Fruit fly (Drosophila melanogaster) whole organism, embryonic: ENCODE measurements around the gene Ir94d.

Source experiments
- CG10462 ChIP-seq: fragments of 200-800 bp; sonication (Bioruptor generic); optimal IDR thresholded peaks from 2 replicates; lab custom pipeline; 2016; ENCODE audit warnings: missing biosample characterization, missing genetic modification characterization
- CG11695 ChIP-seq: fragments of 200-800 bp; sonication (Bioruptor generic); IDR thresholded peaks from 3 replicates; pipeline ENCODE4 v1.3.6; 2022; ENCODE audit warnings: missing biosample characterization, missing genetic modification characterization
- CG12155 ChIP-seq: fragments of 200-800 bp; sonication (Bioruptor generic); optimal IDR thresholded peaks from 3 replicates; lab custom pipeline; 2016; ENCODE audit warnings: missing biosample characterization, missing genetic modification characterization
- CG12299 ChIP-seq: fragments of 200-800 bp; sonication (Bioruptor generic); optimal IDR thresholded peaks from 2 replicates; lab custom pipeline; 2018; ENCODE audit warnings: missing biosample characterization, mild to moderate bottlenecking, missing genetic modification characterization
- CG12391 ChIP-seq: fragments of 200-800 bp; sonication (Bioruptor generic); optimal IDR thresholded peaks from 3 replicates; lab custom pipeline; 2018; ENCODE audit warnings: missing biosample characterization, mild to moderate bottlenecking, missing genetic modification characterization, moderate library complexity
- CG16779 ChIP-seq: fragments of 200-800 bp; sonication (Bioruptor generic); IDR thresholded peaks from 2 replicates; pipeline ENCODE4 v1.3.6; 2022; ENCODE audit warnings: missing biosample characterization, missing genetic modification characterization
- CG17612 ChIP-seq: fragments of 200-800 bp; sonication (Bioruptor generic); IDR thresholded peaks from 2 replicates; pipeline ENCODE4 v1.3.6; 2022; ENCODE audit warnings: missing biosample characterization, missing genetic modification characterization
- CG17829 ChIP-seq: fragments of 200-800 bp; optimal IDR thresholded peaks from 2 replicates; lab custom pipeline; 2019; ENCODE audit warnings: missing biosample characterization, mild to moderate bottlenecking, missing genetic modification characterization, moderate library complexity
- CG2116 ChIP-seq: fragments of 200-800 bp; sonication (Bioruptor generic); optimal IDR thresholded peaks from 3 replicates; lab custom pipeline; 2018; ENCODE audit warnings: missing biosample characterization, mild to moderate bottlenecking, missing genetic modification characterization
- CG4404 ChIP-seq: fragments of 200-800 bp; sonication (Bioruptor generic); IDR thresholded peaks from 2 replicates; pipeline ENCODE4 v1.3.6; 2022; ENCODE audit warnings: missing biosample characterization, missing genetic modification characterization
- CG4424 ChIP-seq: fragments of 200-800 bp; sonication (Bioruptor generic); optimal IDR thresholded peaks from 3 replicates; lab custom pipeline; 2016; ENCODE audit warnings: missing biosample characterization, missing genetic modification characterization
- CG6272 ChIP-seq: fragments of 200-800 bp; sonication (Bioruptor generic); IDR thresholded peaks from 2 replicates; pipeline ENCODE4 v1.3.6; 2022; ENCODE audit warnings: missing biosample characterization, missing genetic modification characterization
- CG6854 ChIP-seq: fragments of 200-800 bp; sonication (Bioruptor generic); optimal IDR thresholded peaks from 3 replicates; lab custom pipeline; 2017; ENCODE audit warnings: missing biosample characterization, mild to moderate bottlenecking, missing genetic modification characterization
- CG8478 ChIP-seq: fragments of >200 bp; optimal IDR thresholded peaks from 2 replicates; lab custom pipeline; 2018
- CTCF ChIP-seq: fragments of 200-800 bp; sonication (Bioruptor generic); optimal IDR thresholded peaks from 2 replicates; lab custom pipeline; 2017; ENCODE audit warnings: missing biosample characterization, mild to moderate bottlenecking, missing genetic modification characterization, moderate library complexity
- Doc3 ChIP-seq: fragments of 200-800 bp; sonication (Bioruptor generic); IDR thresholded peaks from 3 replicates; pipeline ENCODE4 v1.3.6; 2022; ENCODE audit warnings: missing biosample characterization, missing genetic modification characterization; ENCODE audit not compliant: partially characterized antibody
- Dp ChIP-seq: fragments of 200-800 bp; sonication (Bioruptor generic); optimal IDR thresholded peaks from 2 replicates; lab custom pipeline; 2018; ENCODE audit warnings: missing biosample characterization, mild to moderate bottlenecking, missing genetic modification characterization, moderate library complexity
- E2f2 ChIP-seq: fragments of 200-800 bp; sonication (Bioruptor generic); IDR thresholded peaks from 2 replicates; pipeline ENCODE4 v1.3.6; 2022; ENCODE audit warnings: missing biosample characterization, missing genetic modification characterization
- Elba2 ChIP-seq: fragments of 200-800 bp; sonication (Bioruptor generic); optimal IDR thresholded peaks from 3 replicates; lab custom pipeline; 2016; ENCODE audit warnings: missing biosample characterization, missing genetic modification characterization
- Ets65A ChIP-seq: fragments of 200-800 bp; sonication (Bioruptor generic); peaks from one replicate; lab custom pipeline; 2016; ENCODE audit warnings: missing biosample characterization, missing genetic modification characterization
- HLH3B ChIP-seq: fragments of 200-800 bp; sonication (Bioruptor generic); IDR thresholded peaks from 2 replicates; pipeline ENCODE4 v1.3.6; 2022; ENCODE audit warnings: missing biosample characterization, missing genetic modification characterization
- Hr51 ChIP-seq, 2 experiments: fragments of 200-800 bp; sonication (Bioruptor generic); optimal IDR thresholded peaks; 2 replicates in 1 of 2; 3 replicates in 1 of 2; lab custom pipeline; 2016 to 2018; ENCODE audit warnings: missing biosample characterization in 2 of 2, missing genetic modification characterization in 2 of 2, mild to moderate bottlenecking in 1 of 2, moderate library complexity in 1 of 2
- Med ChIP-seq: fragments of 200-800 bp; sonication (Bioruptor generic); peaks from one replicate; lab custom pipeline; 2016; ENCODE audit warnings: missing biosample characterization, missing genetic modification characterization, mild to moderate bottlenecking, inconsistent platforms, moderate library complexity
- Mes4 ChIP-seq: fragments of 200-800 bp; sonication (Bioruptor generic); optimal IDR thresholded peaks from 2 replicates; lab custom pipeline; 2016; ENCODE audit warnings: missing biosample characterization, missing genetic modification characterization
- Myb ChIP-seq: fragments of 200-800 bp; sonication (Bioruptor generic); optimal IDR thresholded peaks from 2 replicates; lab custom pipeline; 2016; ENCODE audit warnings: missing biosample characterization, missing genetic modification characterization
- Sox102F ChIP-seq: fragments of 200-800 bp; sonication (Bioruptor generic); optimal IDR thresholded peaks from 2 replicates; lab custom pipeline; 2018; ENCODE audit warnings: missing biosample characterization, mild to moderate bottlenecking, missing genetic modification characterization, moderate library complexity
- Usf ChIP-seq: fragments of 200-800 bp; sonication (Bioruptor generic); optimal IDR thresholded peaks from 2 replicates; lab custom pipeline; 2017; ENCODE audit warnings: missing genotype, missing biosample characterization, missing genetic modification characterization
- ab ChIP-seq: fragments of 200-800 bp; sonication (Bioruptor generic); optimal IDR thresholded peaks from 2 replicates; lab custom pipeline; 2016; ENCODE audit warnings: missing biosample characterization, missing genetic modification characterization
- aop ChIP-seq: fragments of 200-800 bp; sonication (Bioruptor generic); IDR thresholded peaks from 2 replicates; pipeline ENCODE4 v1.3.6; 2022; ENCODE audit warnings: missing biosample characterization, missing genetic modification characterization
- bsh ChIP-seq, 2 experiments: fragments of 200-800 bp; sonication (Bioruptor generic); optimal IDR thresholded peaks; 2 replicates each; lab custom pipeline; 2017 to 2018; ENCODE audit warnings: mild to moderate bottlenecking in 2 of 2, missing biosample characterization in 2 of 2, missing genetic modification characterization in 2 of 2, moderate library complexity in 1 of 2
- cwo ChIP-seq: fragments of 200-800 bp; sonication (Bioruptor generic); optimal IDR thresholded peaks from 3 replicates; lab custom pipeline; 2017; ENCODE audit warnings: missing biosample characterization, missing genetic modification characterization, mild to moderate bottlenecking, moderate library complexity, missing genetic modification reagents
- disco-r ChIP-seq: fragments of 200-800 bp; sonication (Bioruptor generic); optimal IDR thresholded peaks from 2 replicates; lab custom pipeline; 2016; ENCODE audit warnings: missing biosample characterization, missing genetic modification characterization
- dmrt99B ChIP-seq: fragments of 200-800 bp; sonication (Bioruptor generic); optimal IDR thresholded peaks from 2 replicates; lab custom pipeline; 2018; ENCODE audit warnings: missing biosample characterization, mild to moderate bottlenecking, missing genetic modification characterization, moderate library complexity
- dysf ChIP-seq: fragments of 200-800 bp; sonication (Bioruptor generic); IDR thresholded peaks from 3 replicates; pipeline ENCODE4 v1.3.6; 2022; ENCODE audit warnings: missing biosample characterization, missing genetic modification characterization
- fd64A ChIP-seq: fragments of 200-800 bp; sonication (Bioruptor generic); optimal IDR thresholded peaks from 3 replicates; lab custom pipeline; 2018; ENCODE audit warnings: missing biosample characterization, mild to moderate bottlenecking, missing genetic modification characterization
- ftz-f1 ChIP-seq: fragments of 200-800 bp; sonication (Bioruptor generic); optimal IDR thresholded peaks from 2 replicates; lab custom pipeline; 2016; ENCODE audit warnings: missing biosample characterization, missing genetic modification characterization
- gt ChIP-seq: fragments of 200-800 bp; sonication (Bioruptor generic); IDR thresholded peaks from 2 replicates; pipeline ENCODE4 v1.3.6; 2022; ENCODE audit warnings: missing biosample characterization, missing genetic modification characterization
- ham ChIP-seq: fragments of 200-800 bp; sonication (Bioruptor generic); IDR thresholded peaks from 2 replicates; pipeline ENCODE4 v1.3.6; 2022; ENCODE audit warnings: missing biosample characterization, missing genetic modification characterization
- hbn ChIP-seq: fragments of 200-800 bp; sonication (Bioruptor generic); IDR thresholded peaks from 2 replicates; pipeline ENCODE4 v1.3.6; 2022; ENCODE audit warnings: missing biosample characterization, missing genetic modification characterization; ENCODE audit not compliant: partially characterized antibody
- jing ChIP-seq: fragments of 200-800 bp; sonication (Bioruptor generic); optimal IDR thresholded peaks from 2 replicates; lab custom pipeline; 2018; ENCODE audit warnings: missing biosample characterization, mild to moderate bottlenecking, missing genetic modification characterization
- kay ChIP-seq: fragments of 200-800 bp; sonication (Bioruptor generic); optimal IDR thresholded peaks from 2 replicates; lab custom pipeline; 2016; ENCODE audit warnings: missing biosample characterization, missing genetic modification characterization
- nau ChIP-seq: fragments of 200-800 bp; sonication (Bioruptor generic); optimal IDR thresholded peaks from 3 replicates; lab custom pipeline; 2017; ENCODE audit warnings: missing biosample characterization, mild to moderate bottlenecking, missing genetic modification characterization, missing genetic modification reagents
- nmo ChIP-seq: fragments of 200-800 bp; sonication (Bioruptor generic); optimal IDR thresholded peaks from 2 replicates; lab custom pipeline; 2018; ENCODE audit warnings: missing biosample characterization, mild to moderate bottlenecking, missing genetic modification characterization, moderate library complexity
- odd ChIP-seq: fragments of 200-800 bp; sonication (Bioruptor generic); optimal IDR thresholded peaks from 2 replicates; lab custom pipeline; 2017; ENCODE audit warnings: missing biosample characterization, mild to moderate bottlenecking, missing genetic modification characterization
- pan ChIP-seq, 4 experiments: fragments of >200 bp in 3 of 4; fragments of 200-800 bp in 1 of 4; sonication (Bioruptor generic) in 1 of 4; optimal IDR thresholded peaks in 3 of 4; IDR thresholded peaks in 1 of 4; 2 replicates each; pipeline versions ENCODE4 v1.3.6 to Lab custom; 2017 to 2022; ENCODE audit warnings: missing biosample characterization in 2 of 4, missing genetic modification characterization in 2 of 4, mixed read lengths in 1 of 4
- rib ChIP-seq: fragments of 200-800 bp; sonication (Bioruptor generic); IDR thresholded peaks from 2 replicates; pipeline ENCODE4 v1.3.6; 2022; ENCODE audit warnings: missing biosample characterization, missing genetic modification characterization
- ro ChIP-seq: fragments of 200-800 bp; sonication (Bioruptor generic); IDR thresholded peaks from 2 replicates; pipeline ENCODE4 v1.3.6; 2022; ENCODE audit warnings: missing biosample characterization, missing genetic modification characterization
- scrt ChIP-seq: fragments of 200-800 bp; sonication (Bioruptor generic); optimal IDR thresholded peaks from 2 replicates; lab custom pipeline; 2018; ENCODE audit warnings: missing biosample characterization, mild to moderate bottlenecking, missing genetic modification characterization, moderate library complexity
- shn ChIP-seq: fragments of 200-800 bp; sonication (Bioruptor generic); optimal IDR thresholded peaks from 3 replicates; lab custom pipeline; 2016; ENCODE audit warnings: missing biosample characterization, missing genetic modification characterization
- so ChIP-seq: fragments of 200-800 bp; sonication (Bioruptor generic); IDR thresholded peaks from 3 replicates; pipeline ENCODE4 v1.3.6; 2022; ENCODE audit warnings: missing biosample characterization, missing genetic modification characterization
- tgo ChIP-seq: fragments of 200-800 bp; sonication (Bioruptor generic); IDR thresholded peaks from 3 replicates; pipeline ENCODE4 v1.3.6; 2022; ENCODE audit warnings: missing biosample characterization, missing genetic modification characterization
- zfh1 ChIP-seq: fragments of 200-800 bp; sonication (Bioruptor generic); IDR thresholded peaks from 3 replicates; pipeline ENCODE4 v1.3.6; 2022; ENCODE audit warnings: missing biosample characterization, missing genetic modification characterization

The Ir94d gene

dm6 chr3R:23386907-23387306, 15.7 kb upstream of the Ir94d start (continued):
- TF ChIP-seq aop (no peak), HLH3B (GFP tag; lab: Robert Waterston, UW) (no peak), fd64A (GFP tag; lab: Kevin White, UChicago) (no peak), pan (optimal IDR thresholded peaks at IDR 0.05; lab: Kevin White, UChicago) (no peak), pan (GFP tag; optimal IDR thresholded peaks at IDR 0.05 in 1 of 2, IDR thresholded peaks at IDR 0.05 in 1 of 2) (peak in 1 of 2 experiments; percentile 13), CG6854 (GFP tag; lab: Kevin White, UChicago) (no peak), CG12391 (peak; percentile 54), Dp (GFP tag; lab: Kevin White, UChicago) (no peak), Mes4 (GFP tag; lab: Kevin White, UChicago) (peak; percentile 22), odd (GFP tag; lab: Kevin White, UChicago) (no peak), Sox102F (peak; percentile 80), CG17829 (peak; percentile 8), Ets65A (GFP tag; lab: Kevin White, UChicago) (peak; percentile 3), nau (no peak), zfh1 (peak; percentile 17; the same call in 1 of the 3 replicates), ftz-f1 (GFP tag; lab: Kevin White, UChicago) (no peak), CG16779 (GFP tag; lab: Robert Waterston, UW) (no peak), CG12299 (tag; lab: Kevin White, UChicago) (no peak), Myb (GFP tag; lab: Kevin White, UChicago) (no peak), dmrt99B (tag; lab: Kevin White, UChicago) (peak; percentile 76), cwo (GFP tag; lab: Kevin White, UChicago) (no peak), CTCF (GFP tag; lab: Kevin White, UChicago) (peak; percentile 68), ham (no peak), gt (GFP tag; lab: Robert Waterston, UW) (no peak), disco-r (no peak), CG4424 (GFP tag; lab: Kevin White, UChicago) (peak; percentile 32), CG10462 (GFP tag; lab: Kevin White, UChicago) (no peak), Med (GFP tag; lab: Kevin White, UChicago) (no peak), CG4404 (GFP tag; lab: Robert Waterston, UW) (no peak), nmo (peak; percentile 62), hbn (GFP tag; lab: Robert Waterston, UW) (no peak), so (GFP tag; lab: Robert Waterston, UW) (no peak), CG8478 (lab: Kevin White, UChicago) (no peak), CG2116 (GFP tag; lab: Kevin White, UChicago) (no peak), scrt (GFP tag; lab: Kevin White, UChicago) (no peak), ro (no peak), ab (GFP tag; lab: Kevin White, UChicago) (no peak), CG17612 (GFP tag; lab: Robert Waterston, UW) (no peak), tgo (GFP tag; lab: Robert Waterston, UW) (no peak; the same call in 2 of the 3 replicates), Usf (no peak), dysf (GFP tag; lab: Robert Waterston, UW) (no peak), Hr51 (GFP tag; optimal IDR thresholded peaks at IDR 0.05; lab: Kevin White, UChicago) (peak in 1 of 2 experiments; percentile 73), rib (no peak), kay (no peak), E2f2 (GFP tag; lab: Robert Waterston, UW) (peak; percentile 29; the same call in 1 of the 2 replicates), CG11695 (GFP tag; lab: Robert Waterston, UW) (no peak), Elba2 (GFP tag; lab: Kevin White, UChicago) (no peak), CG12155 (GFP tag; lab: Kevin White, UChicago) (no peak), CG6272 (GFP tag; lab: Robert Waterston, UW) (no peak), jing (GFP tag; lab: Kevin White, UChicago) (peak; percentile 25), bsh (GFP tag; optimal IDR thresholded peaks at IDR 0.05; lab: Kevin White, UChicago) (peak in 1 of 2 experiments; percentile 73), Doc3 (GFP tag; lab: Robert Waterston, UW) (no peak), shn (GFP tag; lab: Kevin White, UChicago) (no peak)
